Worm (Caenorhabditis elegans): ENCODE results near the gene C38C3.3.

C38C3.3 gene

DNA sequence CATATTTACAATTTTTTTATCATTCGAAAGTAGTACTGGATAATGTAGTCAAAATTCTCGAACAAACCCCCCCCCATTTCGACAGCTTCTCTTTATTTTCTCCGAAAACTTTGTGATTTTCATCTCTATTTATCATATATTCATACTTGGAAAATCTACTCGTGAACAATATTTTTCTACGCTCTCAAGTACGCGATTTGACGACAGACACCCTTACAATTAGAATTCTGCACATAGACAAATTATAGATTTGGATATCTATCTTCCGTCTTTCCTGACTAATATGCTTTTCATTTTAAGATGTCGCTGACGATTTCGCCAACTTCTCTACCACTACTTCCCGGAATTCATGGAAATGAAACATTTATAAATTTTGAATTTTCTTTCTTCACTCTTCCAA is 10.6 kb downstream of the C38C3.3 start, which contains the start of gene sru-28:
sru-28 (plus strand) TSS at position 301 of the 400 bp plus-strand sequence.
- TF ChIP-seq hnd-1 (tag; optimal IDR thresholded peaks at IDR 0.05) (no peak), hmbx-1 (tag; optimal IDR thresholded peaks at IDR 0.05) (no peak), hmg-4 (GFP tag; optimal IDR thresholded peaks at IDR 0.05) (no peak), ets-7 (tag; optimal IDR thresholded peaks at IDR 0.05) (no peak), tra-4 (tag; optimal IDR thresholded peaks at IDR 0.05) (no peak), B0310.2 (tag; optimal IDR thresholded peaks at IDR 0.05) (no peak), F13C5.2 (tag; optimal IDR thresholded peaks at IDR 0.05) (no peak), ceh-13 (GFP tag; optimal IDR thresholded peaks at IDR 0.05) (no peak), pes-1 (GFP tag; IDR thresholded peaks at IDR 0.05) (no peak), ama-1 (optimal IDR thresholded peaks at IDR 0.05) (no peak), aly-1 (tag; optimal IDR thresholded peaks at IDR 0.05) (no peak)

- TF ChIP-seq aly-1 (tag; optimal IDR thresholded peaks at IDR 0.05), result no peak
- no peak for TF ChIP-seq tra-4 (tag; optimal IDR thresholded peaks at IDR 0.05)
- TF ChIP-seq hmbx-1 (tag; optimal IDR thresholded peaks at IDR 0.05), result no peak
- no peak for TF ChIP-seq ets-7 (tag; optimal IDR thresholded peaks at IDR 0.05)
- TF ChIP-seq B0310.2 (tag; optimal IDR thresholded peaks at IDR 0.05), result no peak
- TF ChIP-seq F13C5.2 (tag; optimal IDR thresholded peaks at IDR 0.05), result no peak
- no peak for TF ChIP-seq pes-1 (GFP tag; IDR thresholded peaks at IDR 0.05)
- TF ChIP-seq tbx-11 (GFP tag; IDR thresholded peaks at IDR 0.05), result no peak
- no peak for TF ChIP-seq sea-1 (GFP tag; conservative IDR thresholded peaks at IDR 0.05)
- TF ChIP-seq scrt-1 (GFP tag; IDR thresholded peaks at IDR 0.05), result no peak
Observed at ce11 chrV:1511537-1511936, 16.1 kb downstream of the C38C3.3 start, which contains the start of gene nhr-260. TSS of gene nhr-260 (minus strand) at chrV:1511637.

DNA sequence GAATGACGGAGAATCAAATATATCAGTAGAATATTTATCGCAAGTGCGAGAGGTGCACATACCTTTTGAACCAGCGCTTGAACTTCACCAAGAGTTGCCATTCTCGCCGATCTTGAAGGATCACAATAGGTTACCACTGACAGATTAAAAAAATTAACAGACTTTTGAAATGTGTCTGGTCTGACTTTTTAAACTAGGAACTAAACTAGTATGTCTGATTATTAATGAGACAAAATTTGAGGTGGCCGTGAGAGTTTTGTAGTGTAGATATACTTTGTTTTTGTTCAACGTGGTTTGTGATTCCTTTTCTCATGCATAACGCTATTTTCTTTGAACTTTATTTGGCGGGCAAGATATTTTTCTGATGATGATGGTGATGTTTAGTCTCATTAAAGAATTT is 26.4 kb downstream of the C38C3.3 start, which contains the start of gene str-240:
str-240 (minus strand) TSS at position 101 of the 400 bp plus-strand sequence.
- TF ChIP-seq scrt-1 (GFP tag; IDR thresholded peaks at IDR 0.05) (no peak), ceh-36 (tag; optimal IDR thresholded peaks at IDR 0.05) (no peak), hnd-1 (tag; optimal IDR thresholded peaks at IDR 0.05) (no peak), ets-7 (tag; optimal IDR thresholded peaks at IDR 0.05) (no peak), sea-1 (GFP tag; conservative IDR thresholded peaks at IDR 0.05) (no peak), pes-1 (GFP tag; IDR thresholded peaks at IDR 0.05) (no peak), tbx-37 (GFP tag; conservative IDR thresholded peaks at IDR 0.05) (no peak), aly-1 (tag; optimal IDR thresholded peaks at IDR 0.05) (no peak), flt-1 (GFP tag; IDR thresholded peaks at IDR 0.05) (no peak), ama-1 (optimal IDR thresholded peaks at IDR 0.05) (no peak), hmbx-1 (tag; optimal IDR thresholded peaks at IDR 0.05) (no peak), tbx-11 (GFP tag; IDR thresholded peaks at IDR 0.05) (no peak), tra-4 (tag; optimal IDR thresholded peaks at IDR 0.05) (no peak)

ce11 chrV:1522485-1522884 is 27.1 kb downstream of the C38C3.3 start, which contains the start of gene str-243:
TSS of gene str-243 (plus strand) at chrV:1522785.
- TF ChIP-seq F13C5.2 (tag; optimal IDR thresholded peaks at IDR 0.05), result no peak
- TF ChIP-seq ceh-13 (GFP tag; optimal IDR thresholded peaks at IDR 0.05), result no peak
- TF ChIP-seq tra-4 (tag; optimal IDR thresholded peaks at IDR 0.05), result no peak
- TF ChIP-seq scrt-1 (GFP tag; IDR thresholded peaks at IDR 0.05), result no peak
- TF ChIP-seq aly-1 (tag; optimal IDR thresholded peaks at IDR 0.05), result no peak
- no peak for TF ChIP-seq ceh-36 (tag; optimal IDR thresholded peaks at IDR 0.05)
- TF ChIP-seq flt-1 (GFP tag; IDR thresholded peaks at IDR 0.05), result no peak
- TF ChIP-seq hmbx-1 (tag; optimal IDR thresholded peaks at IDR 0.05), result no peak
- TF ChIP-seq tbx-37 (GFP tag; conservative IDR thresholded peaks at IDR 0.05), result no peak
- no peak for TF ChIP-seq hmg-4 (GFP tag; optimal IDR thresholded peaks at IDR 0.05)
- no peak for TF ChIP-seq pes-1 (GFP tag; IDR thresholded peaks at IDR 0.05)
- TF ChIP-seq B0310.2 (tag; optimal IDR thresholded peaks at IDR 0.05), result no peak
- no peak for TF ChIP-seq sea-1 (GFP tag; conservative IDR thresholded peaks at IDR 0.05)

DNA sequence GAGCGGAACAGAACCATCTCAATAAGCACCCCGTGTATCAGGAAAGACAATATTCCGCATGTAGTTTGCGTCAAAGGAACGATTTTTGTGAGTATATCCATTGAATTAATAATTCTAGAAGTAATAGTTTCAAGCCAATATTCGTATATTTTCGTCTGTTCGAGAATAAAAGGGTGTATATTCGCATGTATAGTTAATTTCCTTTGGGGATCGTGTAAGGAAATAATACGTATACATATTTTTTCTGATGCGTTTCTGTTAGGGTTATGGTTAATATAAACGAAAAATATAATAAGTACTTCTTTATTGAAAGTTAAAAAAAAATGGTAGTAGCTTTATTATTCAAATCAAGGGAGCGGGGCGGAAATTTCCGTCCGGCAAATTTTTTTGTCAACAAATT is 32.6 kb downstream of the C38C3.3 start, which contains the start of gene str-236:
str-236 (minus strand) TSS at position 101 of the 400 bp plus-strand sequence.
- TF ChIP-seq scrt-1 (GFP tag; IDR thresholded peaks at IDR 0.05) (no peak), ceh-36 (tag; optimal IDR thresholded peaks at IDR 0.05) (no peak), hmg-4 (GFP tag; optimal IDR thresholded peaks at IDR 0.05) (no peak), ama-1 (optimal IDR thresholded peaks at IDR 0.05) (no peak), ets-7 (tag; optimal IDR thresholded peaks at IDR 0.05) (no peak), B0310.2 (tag; optimal IDR thresholded peaks at IDR 0.05) (no peak), tra-4 (tag; optimal IDR thresholded peaks at IDR 0.05) (no peak), pes-1 (GFP tag; IDR thresholded peaks at IDR 0.05) (no peak), sea-1 (GFP tag; conservative IDR thresholded peaks at IDR 0.05) (no peak), aly-1 (tag; optimal IDR thresholded peaks at IDR 0.05) (no peak), ceh-13 (GFP tag; optimal IDR thresholded peaks at IDR 0.05) (no peak), hmbx-1 (tag; optimal IDR thresholded peaks at IDR 0.05) (no peak)

ce11 chrV:1531159-1531558 is 35.7 kb downstream of the C38C3.3 start, which contains the start of gene K02H11.4:
TSS of gene K02H11.4 (minus strand) at chrV:1531259.
- TF ChIP-seq tbx-11 (GFP tag; IDR thresholded peaks at IDR 0.05) (no peak), B0310.2 (tag; optimal IDR thresholded peaks at IDR 0.05) (no peak), sea-1 (GFP tag; conservative IDR thresholded peaks at IDR 0.05) (no peak), flt-1 (GFP tag; IDR thresholded peaks at IDR 0.05) (no peak), ets-7 (tag; optimal IDR thresholded peaks at IDR 0.05) (no peak), ceh-36 (tag; optimal IDR thresholded peaks at IDR 0.05) (no peak), scrt-1 (GFP tag; IDR thresholded peaks at IDR 0.05) (no peak), tbx-37 (GFP tag; conservative IDR thresholded peaks at IDR 0.05) (no peak), ama-1 (optimal IDR thresholded peaks at IDR 0.05) (no peak), F13C5.2 (tag; optimal IDR thresholded peaks at IDR 0.05) (no peak), hmg-4 (GFP tag; optimal IDR thresholded peaks at IDR 0.05) (no peak)

- TF ChIP-seq hmg-4 (GFP tag; optimal IDR thresholded peaks at IDR 0.05) (no peak), aly-1 (tag; optimal IDR thresholded peaks at IDR 0.05) (no peak), ets-7 (tag; optimal IDR thresholded peaks at IDR 0.05) (no peak), hmbx-1 (tag; optimal IDR thresholded peaks at IDR 0.05) (no peak), flt-1 (GFP tag; IDR thresholded peaks at IDR 0.05) (no peak), tbx-11 (GFP tag; IDR thresholded peaks at IDR 0.05) (no peak), sea-1 (GFP tag; conservative IDR thresholded peaks at IDR 0.05) (no peak), ceh-36 (tag; optimal IDR thresholded peaks at IDR 0.05) (no peak), F13C5.2 (tag; optimal IDR thresholded peaks at IDR 0.05) (no peak), tra-4 (tag; optimal IDR thresholded peaks at IDR 0.05) (no peak)
Observed at ce11 chrV:1532455-1532854, 37.0 kb downstream of the C38C3.3 start.

Data from whole organism, early embryonic.